Fruit fly (Drosophila melanogaster) whole organism, embryonic: ENCODE measurements around the gene Rpn12.

ENCODE experiments used
- BEAF-32 ChIP-seq: fragments of 200-800 bp; sonication (Bioruptor generic); optimal IDR thresholded peaks from 3 replicates; lab custom pipeline; 2017; ENCODE audit warnings: missing biosample characterization, missing genetic modification characterization, mild to moderate bottlenecking, moderate library complexity, missing genetic modification reagents
- CG10147 ChIP-seq: fragments of 200-800 bp; sonication (Bioruptor generic); optimal IDR thresholded peaks from 2 replicates; lab custom pipeline; 2019; ENCODE audit warnings: missing biosample characterization, mild to moderate bottlenecking, missing genetic modification characterization, moderate library complexity
- CG11247 ChIP-seq: fragments of 200-800 bp; sonication (Bioruptor generic); IDR thresholded peaks from 2 replicates; pipeline ENCODE4 v1.3.6; 2022; ENCODE audit warnings: missing biosample characterization, missing genetic modification characterization
- CG12219 ChIP-seq: fragments of 200-800 bp; sonication (Bioruptor generic); optimal IDR thresholded peaks from 3 replicates; lab custom pipeline; 2018; ENCODE audit warnings: missing biosample characterization, mild to moderate bottlenecking, missing genetic modification characterization
- CG12659 ChIP-seq: fragments of 200-800 bp; sonication (Bioruptor generic); optimal IDR thresholded peaks from 3 replicates; lab custom pipeline; 2017; ENCODE audit warnings: mild to moderate bottlenecking, missing biosample characterization, missing genetic modification reagents, missing genetic modification characterization
- CG13287 ChIP-seq: fragments of 200-800 bp; sonication (Bioruptor generic); IDR thresholded peaks from 2 replicates; pipeline ENCODE4 v1.3.6; 2022; ENCODE audit warnings: missing biosample characterization, missing genetic modification characterization; ENCODE audit not compliant: partially characterized antibody
- CG1603 ChIP-seq: fragments of 200-800 bp; sonication (Bioruptor generic); optimal IDR thresholded peaks from 2 replicates; lab custom pipeline; 2019; ENCODE audit warnings: missing biosample characterization, mild to moderate bottlenecking, missing genetic modification characterization, moderate library complexity
- CG16815 ChIP-seq: fragments of 200-800 bp; sonication (Bioruptor generic); optimal IDR thresholded peaks from 3 replicates; lab custom pipeline; 2017; ENCODE audit warnings: missing biosample characterization, mild to moderate bottlenecking, missing genetic modification characterization
- CG16863 ChIP-seq: fragments of 200-800 bp; sonication (Bioruptor generic); optimal IDR thresholded peaks from 3 replicates; lab custom pipeline; 2016; ENCODE audit warnings: missing biosample characterization, missing genetic modification characterization
- CG17186 ChIP-seq: fragments of 200-800 bp; sonication (Bioruptor generic); optimal IDR thresholded peaks from 3 replicates; lab custom pipeline; 2017; ENCODE audit warnings: missing biosample characterization, missing genetic modification reagents, missing genetic modification characterization
- CG17802 ChIP-seq: fragments of 200-800 bp; sonication (Bioruptor generic); optimal IDR thresholded peaks from 2 replicates; lab custom pipeline; 2018; ENCODE audit warnings: missing biosample characterization, mild to moderate bottlenecking, missing genetic modification characterization, moderate library complexity
- CG2678 ChIP-seq: fragments of 200-800 bp; sonication (Bioruptor generic); optimal IDR thresholded peaks from 3 replicates; lab custom pipeline; 2019; ENCODE audit warnings: missing biosample characterization, mild to moderate bottlenecking, missing genetic modification characterization, moderate library complexity
- CG2712 ChIP-seq: fragments of 200-800 bp; optimal IDR thresholded peaks from 3 replicates; lab custom pipeline; 2019; ENCODE audit warnings: missing biosample characterization, mild to moderate bottlenecking, missing genetic modification characterization, moderate library complexity
- CG2875 ChIP-seq: fragments of 200-800 bp; sonication (Bioruptor generic); optimal IDR thresholded peaks from 2 replicates; lab custom pipeline; 2017; ENCODE audit warnings: missing biosample characterization, mild to moderate bottlenecking, missing genetic modification characterization, missing genetic modification reagents
- CG33557 ChIP-seq: fragments of 200-800 bp; sonication (Bioruptor generic); optimal IDR thresholded peaks from 2 replicates; lab custom pipeline; 2019; ENCODE audit warnings: missing biosample characterization, mild to moderate bottlenecking, missing genetic modification characterization, moderate library complexity
- CG3407 ChIP-seq: fragments of 200-800 bp; sonication (Bioruptor generic); optimal IDR thresholded peaks from 2 replicates; lab custom pipeline; 2018; ENCODE audit warnings: missing biosample characterization, mild to moderate bottlenecking, missing genetic modification characterization
- CG34376 ChIP-seq: fragments of 200-800 bp; sonication (Bioruptor generic); optimal IDR thresholded peaks from 2 replicates; lab custom pipeline; 2018; ENCODE audit warnings: missing biosample characterization, mild to moderate bottlenecking, missing genetic modification characterization
- CG8924 ChIP-seq: fragments of 200-800 bp; optimal IDR thresholded peaks from 3 replicates; lab custom pipeline; 2019; ENCODE audit warnings: missing biosample characterization, mild to moderate bottlenecking, missing genetic modification characterization, moderate library complexity
- CG9727 ChIP-seq: fragments of 200-800 bp; sonication (Bioruptor generic); optimal IDR thresholded peaks from 3 replicates; lab custom pipeline; 2017; ENCODE audit warnings: missing biosample characterization, mild to moderate bottlenecking, missing genetic modification characterization
- CTCF ChIP-seq: fragments of 200-800 bp; sonication (Bioruptor generic); optimal IDR thresholded peaks from 2 replicates; lab custom pipeline; 2017; ENCODE audit warnings: missing biosample characterization, mild to moderate bottlenecking, missing genetic modification characterization, moderate library complexity
- Dp ChIP-seq: fragments of 200-800 bp; sonication (Bioruptor generic); optimal IDR thresholded peaks from 2 replicates; lab custom pipeline; 2018; ENCODE audit warnings: missing biosample characterization, mild to moderate bottlenecking, missing genetic modification characterization, moderate library complexity
- HLH4C ChIP-seq: fragments of 200-800 bp; sonication (Bioruptor generic); IDR thresholded peaks from 3 replicates; pipeline ENCODE4 v1.3.6; 2022; ENCODE audit warnings: missing biosample characterization, missing genetic modification characterization; ENCODE audit not compliant: partially characterized antibody
- HmgZ ChIP-seq: fragments of 200-800 bp; sonication (Bioruptor generic); optimal IDR thresholded peaks from 2 replicates; lab custom pipeline; 2018; ENCODE audit warnings: missing biosample characterization, mild to moderate bottlenecking, missing genetic modification characterization
- Lhr ChIP-seq: fragments of 200-800 bp; sonication (Bioruptor generic); optimal IDR thresholded peaks from 3 replicates; lab custom pipeline; 2017; ENCODE audit warnings: mild to moderate bottlenecking, missing biosample characterization, missing genetic modification reagents, missing genetic modification characterization
- Lim3 ChIP-seq: fragments of 200-800 bp; sonication (Bioruptor generic); IDR thresholded peaks from 2 replicates; pipeline ENCODE4 v1.3.6; 2022; ENCODE audit warnings: missing biosample characterization, missing genetic modification characterization
- MESR4 ChIP-seq: fragments of 200-800 bp; sonication (Bioruptor generic); optimal IDR thresholded peaks from 2 replicates; lab custom pipeline; 2018; ENCODE audit warnings: missing biosample characterization, mild to moderate bottlenecking, missing genetic modification characterization, moderate library complexity
- Mad ChIP-seq: fragments of 200-800 bp; sonication (Bioruptor generic); optimal IDR thresholded peaks from 2 replicates; lab custom pipeline; 2016; ENCODE audit warnings: missing biosample characterization, missing genetic modification characterization
- Myb ChIP-seq: fragments of 200-800 bp; sonication (Bioruptor generic); optimal IDR thresholded peaks from 2 replicates; lab custom pipeline; 2016; ENCODE audit warnings: missing biosample characterization, missing genetic modification characterization
- Nf-YC ChIP-seq: fragments of 200-800 bp; optimal IDR thresholded peaks from 3 replicates; lab custom pipeline; 2019; ENCODE audit warnings: missing biosample characterization, mild to moderate bottlenecking, missing genetic modification characterization, moderate library complexity
- NfI ChIP-seq: fragments of 200-800 bp; sonication (Bioruptor generic); optimal IDR thresholded peaks from 3 replicates; lab custom pipeline; 2018; ENCODE audit warnings: missing biosample characterization, mild to moderate bottlenecking, missing genetic modification characterization, moderate library complexity
- PHDP ChIP-seq: fragments of 200-800 bp; sonication (Bioruptor generic); optimal IDR thresholded peaks from 3 replicates; lab custom pipeline; 2018; ENCODE audit warnings: missing biosample characterization, mild to moderate bottlenecking, missing genetic modification characterization, moderate library complexity
- Rfx ChIP-seq: fragments of 200-800 bp; sonication (Bioruptor generic); IDR thresholded peaks from 2 replicates; pipeline ENCODE4 v1.3.6; 2022; ENCODE audit warnings: missing biosample characterization, missing genetic modification characterization
- Sox102F ChIP-seq: fragments of 200-800 bp; sonication (Bioruptor generic); optimal IDR thresholded peaks from 2 replicates; lab custom pipeline; 2018; ENCODE audit warnings: missing biosample characterization, mild to moderate bottlenecking, missing genetic modification characterization, moderate library complexity
- Xbp1 ChIP-seq: fragments of 200-800 bp; sonication (Bioruptor generic); optimal IDR thresholded peaks from 3 replicates; lab custom pipeline; 2016; ENCODE audit warnings: missing biosample characterization, mild to moderate bottlenecking, missing genetic modification characterization
- amos ChIP-seq: fragments of 200-800 bp; sonication (Bioruptor generic); IDR thresholded peaks from 2 replicates; pipeline ENCODE4 v1.3.6; 2022; ENCODE audit warnings: missing biosample characterization, missing genetic modification characterization; ENCODE audit not compliant: partially characterized antibody
- bigmax ChIP-seq: fragments of 200-800 bp; sonication (Bioruptor generic); optimal IDR thresholded peaks from 2 replicates; lab custom pipeline; 2018; ENCODE audit warnings: missing biosample characterization, mild to moderate bottlenecking, missing genetic modification characterization
- br ChIP-seq: fragments of >200 bp; optimal IDR thresholded peaks from 2 replicates; lab custom pipeline; 2017
- cato ChIP-seq: fragments of 200-800 bp; sonication (Bioruptor generic); optimal IDR thresholded peaks from 2 replicates; lab custom pipeline; 2016; ENCODE audit warnings: missing biosample characterization, missing genetic modification characterization, borderline replicate concordance
- ftz-f1 ChIP-seq: fragments of 200-800 bp; sonication (Bioruptor generic); optimal IDR thresholded peaks from 2 replicates; lab custom pipeline; 2016; ENCODE audit warnings: missing biosample characterization, missing genetic modification characterization
- grau ChIP-seq: fragments of 200-800 bp; optimal IDR thresholded peaks from 3 replicates; lab custom pipeline; 2019; ENCODE audit warnings: missing biosample characterization, mild to moderate bottlenecking, missing genetic modification characterization, moderate library complexity
- kah ChIP-seq: fragments of 200-800 bp; sonication (Bioruptor generic); optimal IDR thresholded peaks from 2 replicates; lab custom pipeline; 2018; ENCODE audit warnings: missing biosample characterization, mild to moderate bottlenecking, missing genetic modification characterization
- nom ChIP-seq: fragments of 200-800 bp; sonication (Bioruptor generic); optimal IDR thresholded peaks from 2 replicates; lab custom pipeline; 2017; ENCODE audit warnings: missing biosample characterization, missing genetic modification characterization, mild to moderate bottlenecking, moderate library complexity, missing genetic modification reagents
- phol ChIP-seq: fragments of 200-800 bp; sonication (Bioruptor generic); optimal IDR thresholded peaks from 3 replicates; lab custom pipeline; 2018; ENCODE audit warnings: missing biosample characterization, mild to moderate bottlenecking, missing genetic modification characterization, moderate library complexity
- row ChIP-seq: fragments of 200-800 bp; sonication (Bioruptor generic); IDR thresholded peaks from 3 replicates; pipeline ENCODE4 v1.3.6; 2022; ENCODE audit warnings: missing biosample characterization, missing genetic modification characterization
- sd ChIP-seq: fragments of 200-800 bp; sonication (Bioruptor generic); optimal IDR thresholded peaks from 3 replicates; lab custom pipeline; 2018; ENCODE audit warnings: missing biosample characterization, mild to moderate bottlenecking, missing genetic modification characterization, moderate library complexity
- sens ChIP-seq: fragments of 200-800 bp; sonication (Bioruptor generic); peaks from one replicate; lab custom pipeline; 2016; ENCODE audit warnings: missing biosample characterization, missing genetic modification characterization
- slbo ChIP-seq: fragments of 200-800 bp; sonication (Bioruptor generic); IDR thresholded peaks from 2 replicates; pipeline ENCODE4 v1.3.6; 2022; ENCODE audit warnings: missing biosample characterization, missing genetic modification characterization
- stwl ChIP-seq: fragments of 200-800 bp; sonication (Bioruptor generic); optimal IDR thresholded peaks from 3 replicates; lab custom pipeline; 2018; ENCODE audit warnings: missing biosample characterization, mild to moderate bottlenecking, missing genetic modification characterization, moderate library complexity
- sug ChIP-seq: fragments of 200-800 bp; optimal IDR thresholded peaks from 2 replicates; lab custom pipeline; 2019; ENCODE audit warnings: missing biosample characterization, mild to moderate bottlenecking, missing genetic modification characterization, moderate library complexity
- zfh2 ChIP-seq: fragments of 200-800 bp; sonication (Bioruptor generic); optimal IDR thresholded peaks from 2 replicates; lab custom pipeline; 2016; ENCODE audit warnings: missing biosample characterization, missing genetic modification characterization

Rpn12 gene

dm6 chr3L:16584074-16584578, 1.3 kb downstream of the Rpn12 start, which contains the start of gene UQCR-C2 (continued):
- no peak for TF ChIP-seq CG2875
- TF ChIP-seq CG2678 (tag; lab: Kevin White, UChicago): peak; percentile 17
- no peak for TF ChIP-seq kah (GFP tag; lab: Kevin White, UChicago)
- peak; percentile 41 for TF ChIP-seq grau (tag; lab: Kevin White, UChicago)
- no peak for TF ChIP-seq CG16863 (GFP tag; lab: Kevin White, UChicago)
- peak; percentile 36 for TF ChIP-seq CG8924 (tag; lab: Kevin White, UChicago)
- TF ChIP-seq amos: peak; percentile 30; the same call in 1 of the 2 replicates
- TF ChIP-seq CG1603: peak; percentile 79
- TF ChIP-seq Myb (GFP tag; lab: Kevin White, UChicago): peak; percentile 70
- TF ChIP-seq nom (GFP tag; lab: Kevin White, UChicago): peak; percentile 36
- peak; percentile 17; the same call in 1 of the 2 replicates for TF ChIP-seq slbo (GFP tag; lab: Robert Waterston, UW)
- TF ChIP-seq CG17186: peak; percentile 77
- TF ChIP-seq CG12219 (GFP tag; lab: Kevin White, UChicago): no peak
- TF ChIP-seq BEAF-32 (GFP tag; lab: Kevin White, UChicago): peak; percentile 61
- TF ChIP-seq CG17802: no peak
- peak; percentile 49 for TF ChIP-seq sug (tag; lab: Kevin White, UChicago)
- peak; percentile 75 for TF ChIP-seq HmgZ (tag; lab: Kevin White, UChicago)
- TF ChIP-seq Sox102F (GFP tag; lab: Kevin White, UChicago): no peak
- TF ChIP-seq cato (GFP tag; lab: Kevin White, UChicago): no peak
- no peak for TF ChIP-seq CG11247 (GFP tag; lab: Robert Waterston, UW)
- TF ChIP-seq CG33557 (GFP tag; lab: Kevin White, UChicago): peak; percentile 29
- TF ChIP-seq ftz-f1 (GFP tag; lab: Kevin White, UChicago): peak; percentile 18
- TF ChIP-seq Lim3 (GFP tag; lab: Robert Waterston, UW): no peak
- TF ChIP-seq CG34376 (GFP tag; lab: Kevin White, UChicago): peak; percentile 44
- TF ChIP-seq CG2712 (tag; lab: Kevin White, UChicago): peak; percentile 45
- peak; percentile 2 for TF ChIP-seq Xbp1 (GFP tag; lab: Kevin White, UChicago)
- TF ChIP-seq CG10147 (GFP tag; lab: Kevin White, UChicago): peak; percentile 19
- peak; percentile 20 for TF ChIP-seq CG9727
- TF ChIP-seq sd (tag; lab: Kevin White, UChicago): peak; percentile 63
- no peak for TF ChIP-seq HLH4C
- peak; percentile 8 for TF ChIP-seq NfI (GFP tag; lab: Kevin White, UChicago)
- TF ChIP-seq CG12659 (GFP tag; lab: Kevin White, UChicago): peak; percentile 60
- no peak for TF ChIP-seq CG16815 (GFP tag; lab: Kevin White, UChicago)
- peak; percentile 19; the same call in 1 of the 2 replicates for TF ChIP-seq CG13287
- peak; percentile 61 for TF ChIP-seq sens (GFP tag; lab: Kevin White, UChicago)
- peak; percentile 49 for TF ChIP-seq Rfx (GFP tag; lab: Robert Waterston, UW)
- TF ChIP-seq zfh2 (GFP tag; lab: Kevin White, UChicago): no peak
- TF ChIP-seq row (GFP tag; lab: Robert Waterston, UW): peak; percentile 92
- TF ChIP-seq bigmax (GFP tag; lab: Kevin White, UChicago): peak; percentile 86
- peak; percentile 71 for TF ChIP-seq stwl
- no peak for TF ChIP-seq CG3407 (GFP tag; lab: Kevin White, UChicago)
- TF ChIP-seq br (lab: Kevin White, UChicago): no peak
- TF ChIP-seq Mad: no peak
- peak; percentile 51 for TF ChIP-seq Lhr
- TF ChIP-seq Dp (GFP tag; lab: Kevin White, UChicago): peak; percentile 64
- TF ChIP-seq phol (tag; lab: Kevin White, UChicago): peak; percentile 46
- TF ChIP-seq MESR4 (GFP tag; lab: Kevin White, UChicago): peak; percentile 96
- TF ChIP-seq Nf-YC: peak; percentile 29
- TF ChIP-seq PHDP (tag; lab: Kevin White, UChicago): peak; percentile 40
- peak; percentile 25 for TF ChIP-seq CTCF (GFP tag; lab: Kevin White, UChicago)
